Fruit fly (Drosophila melanogaster) whole organism, embryonic: Measurements from ENCODE around the gene CG5180.

Experiments used
- Abd-B ChIP-seq: fragments of 200-800 bp; sonication (Bioruptor generic); optimal IDR thresholded peaks from 2 replicates; lab custom pipeline; 2018; ENCODE audit warnings: missing biosample characterization, mild to moderate bottlenecking, missing genetic modification characterization, moderate library complexity
- Ada2b ChIP-seq: fragments of 200-800 bp; sonication (Bioruptor generic); IDR thresholded peaks from 2 replicates; pipeline ENCODE4 v1.3.6; 2022; ENCODE audit warnings: missing biosample characterization, missing genetic modification characterization
- Adf1 ChIP-seq: fragments of 200-800 bp; sonication (Bioruptor generic); IDR thresholded peaks from 2 replicates; pipeline ENCODE4 v1.3.6; 2022; ENCODE audit warnings: missing biosample characterization, missing genetic modification characterization
- Antp ChIP-seq: fragments of 200-800 bp; sonication (Bioruptor generic); optimal IDR thresholded peaks from 3 replicates; lab custom pipeline; 2016; ENCODE audit warnings: missing biosample characterization, missing genetic modification characterization
- Awh ChIP-seq: fragments of 200-800 bp; sonication (Bioruptor generic); IDR thresholded peaks from 2 replicates; pipeline ENCODE4, ENCODE4 v1.3.6; 2022; ENCODE audit warnings: missing biosample characterization, missing genetic modification characterization
- BtbVII ChIP-seq: fragments of 200-800 bp; sonication (Bioruptor generic); optimal IDR thresholded peaks from 3 replicates; lab custom pipeline; 2017; ENCODE audit warnings: missing biosample characterization, mild to moderate bottlenecking, missing genetic modification characterization
- CG10267 ChIP-seq: fragments of 200-800 bp; sonication (Bioruptor generic); optimal IDR thresholded peaks from 2 replicates; lab custom pipeline; 2018; ENCODE audit warnings: missing biosample characterization, mild to moderate bottlenecking, missing genetic modification characterization, moderate library complexity
- CG10431 ChIP-seq: fragments of 200-800 bp; sonication (Bioruptor generic); optimal IDR thresholded peaks from 3 replicates; lab custom pipeline; 2018; ENCODE audit warnings: missing biosample characterization, mild to moderate bottlenecking, missing genetic modification characterization
- CG10462 ChIP-seq: fragments of 200-800 bp; sonication (Bioruptor generic); optimal IDR thresholded peaks from 2 replicates; lab custom pipeline; 2016; ENCODE audit warnings: missing biosample characterization, missing genetic modification characterization
- CG12236 ChIP-seq: fragments of 200-800 bp; sonication (Bioruptor generic); optimal IDR thresholded peaks from 2 replicates; lab custom pipeline; 2016; ENCODE audit warnings: missing biosample characterization, missing genetic modification characterization
- CG12659 ChIP-seq: fragments of 200-800 bp; sonication (Bioruptor generic); optimal IDR thresholded peaks from 3 replicates; lab custom pipeline; 2017; ENCODE audit warnings: mild to moderate bottlenecking, missing biosample characterization, missing genetic modification reagents, missing genetic modification characterization
- CG12769 ChIP-seq: fragments of 200-800 bp; sonication (Bioruptor generic); optimal IDR thresholded peaks from 2 replicates; lab custom pipeline; 2019; ENCODE audit warnings: missing biosample characterization, mild to moderate bottlenecking, missing genetic modification characterization, moderate library complexity
- CG13424 ChIP-seq: fragments of 200-800 bp; sonication (Bioruptor generic); optimal IDR thresholded peaks from 2 replicates; lab custom pipeline; 2019; ENCODE audit warnings: missing biosample characterization, mild to moderate bottlenecking, missing genetic modification characterization, moderate library complexity
- CG14441 ChIP-seq: fragments of 200-800 bp; sonication (Bioruptor generic); IDR thresholded peaks from 2 replicates; pipeline ENCODE4 v1.3.6; 2022; ENCODE audit warnings: missing biosample characterization, missing genetic modification characterization
- CG15601 ChIP-seq: fragments of 200-800 bp; sonication (Bioruptor generic); optimal IDR thresholded peaks from 3 replicates; lab custom pipeline; 2019; ENCODE audit warnings: missing biosample characterization, mild to moderate bottlenecking, missing genetic modification characterization, moderate library complexity
- CG31365 ChIP-seq: fragments of 200-800 bp; sonication (Bioruptor generic); optimal IDR thresholded peaks from 2 replicates; lab custom pipeline; 2018; ENCODE audit warnings: missing biosample characterization, mild to moderate bottlenecking, missing genetic modification characterization
- CG34224 ChIP-seq: fragments of 200-800 bp; sonication (Bioruptor generic); IDR thresholded peaks from 3 replicates; pipeline ENCODE4 v1.3.6; 2022; ENCODE audit warnings: missing biosample characterization, missing genetic modification characterization; ENCODE audit not compliant: partially characterized antibody
- CG3995 ChIP-seq: fragments of 200-800 bp; sonication (Bioruptor generic); optimal IDR thresholded peaks from 3 replicates; lab custom pipeline; 2016; ENCODE audit warnings: missing biosample characterization, missing genetic modification characterization
- CG6765 ChIP-seq: fragments of 200-800 bp; sonication (Bioruptor generic); optimal IDR thresholded peaks from 3 replicates; lab custom pipeline; 2017; ENCODE audit warnings: missing biosample characterization, mild to moderate bottlenecking, missing genetic modification characterization
- CG7357 ChIP-seq: fragments of 200-800 bp; sonication (Bioruptor generic); IDR thresholded peaks from 3 replicates; pipeline ENCODE4 v1.3.6; 2022; ENCODE audit warnings: missing biosample characterization, missing genetic modification characterization
- CG8944 ChIP-seq: fragments of 200-800 bp; sonication (Bioruptor generic); optimal IDR thresholded peaks from 3 replicates; lab custom pipeline; 2016; ENCODE audit warnings: missing biosample characterization, missing genetic modification characterization
- Deaf1 ChIP-seq: fragments of 200-800 bp; optimal IDR thresholded peaks from 3 replicates; lab custom pipeline; 2019; ENCODE audit warnings: missing biosample characterization, mild to moderate bottlenecking, missing genetic modification characterization, moderate library complexity
- Dip2 ChIP-seq: fragments of 200-800 bp; sonication (Bioruptor generic); IDR thresholded peaks from 2 replicates; pipeline ENCODE4 v1.3.6; 2022; ENCODE audit warnings: missing biosample characterization, missing genetic modification characterization
- H2.0 ChIP-seq: fragments of 200-800 bp; sonication (Bioruptor generic); IDR thresholded peaks from 2 replicates; pipeline ENCODE4 v1.3.6; 2022; ENCODE audit warnings: missing biosample characterization, missing genetic modification characterization
- Hey ChIP-seq: fragments of 200-800 bp; sonication (Bioruptor generic); optimal IDR thresholded peaks from 3 replicates; lab custom pipeline; 2018; ENCODE audit warnings: missing biosample characterization, mild to moderate bottlenecking, missing genetic modification characterization
- HmgZ ChIP-seq: fragments of 200-800 bp; sonication (Bioruptor generic); optimal IDR thresholded peaks from 2 replicates; lab custom pipeline; 2018; ENCODE audit warnings: missing biosample characterization, mild to moderate bottlenecking, missing genetic modification characterization
- Hmr ChIP-seq: fragments of 200-800 bp; sonication (Bioruptor generic); optimal IDR thresholded peaks from 3 replicates; lab custom pipeline; 2017; ENCODE audit warnings: mild to moderate bottlenecking, missing biosample characterization, missing genetic modification reagents, missing genetic modification characterization
- Ptx1 ChIP-seq: fragments of 200-800 bp; sonication (Bioruptor generic); IDR thresholded peaks from 2 replicates; pipeline ENCODE4 v1.3.6; 2022; ENCODE audit warnings: missing biosample characterization, missing genetic modification characterization
- Xbp1 ChIP-seq: fragments of 200-800 bp; sonication (Bioruptor generic); optimal IDR thresholded peaks from 3 replicates; lab custom pipeline; 2016; ENCODE audit warnings: missing biosample characterization, mild to moderate bottlenecking, missing genetic modification characterization
- ab ChIP-seq: fragments of 200-800 bp; sonication (Bioruptor generic); optimal IDR thresholded peaks from 2 replicates; lab custom pipeline; 2016; ENCODE audit warnings: missing biosample characterization, missing genetic modification characterization
- az2 ChIP-seq: fragments of 200-800 bp; sonication (Bioruptor generic); optimal IDR thresholded peaks from 3 replicates; lab custom pipeline; 2016; ENCODE audit warnings: missing biosample characterization, missing genetic modification characterization
- crol ChIP-seq: fragments of 200-800 bp; sonication (Bioruptor generic); IDR thresholded peaks from 2 replicates; pipeline ENCODE4 v1.3.6; 2022; ENCODE audit warnings: missing biosample characterization, missing genetic modification characterization
- danr ChIP-seq: fragments of 200-800 bp; sonication (Bioruptor generic); IDR thresholded peaks from 2 replicates; pipeline ENCODE4 v1.3.6; 2022; ENCODE audit warnings: missing biosample characterization, missing genetic modification characterization
- ewg ChIP-seq: fragments of 200-800 bp; sonication (Bioruptor generic); optimal IDR thresholded peaks from 3 replicates; lab custom pipeline; 2017; ENCODE audit warnings: mild to moderate bottlenecking, missing biosample characterization, missing genetic modification reagents, missing genetic modification characterization
- fd3F ChIP-seq: fragments of 200-800 bp; sonication (Bioruptor generic); optimal IDR thresholded peaks from 2 replicates; lab custom pipeline; 2018; ENCODE audit warnings: missing biosample characterization, mild to moderate bottlenecking, missing genetic modification characterization, moderate library complexity
- gce ChIP-seq: fragments of 200-800 bp; sonication (Bioruptor generic); IDR thresholded peaks from 3 replicates; pipeline ENCODE4 v1.3.6; 2022; ENCODE audit warnings: missing biosample characterization, missing genetic modification characterization
- gro ChIP-seq: fragments of 200-800 bp; sonication (Bioruptor generic); optimal IDR thresholded peaks from 2 replicates; lab custom pipeline; 2016; ENCODE audit warnings: missing biosample characterization, missing genetic modification characterization
- gsb ChIP-seq: fragments of 200-800 bp; sonication (Bioruptor generic); IDR thresholded peaks from 2 replicates; pipeline ENCODE4 v1.3.6; 2022; ENCODE audit warnings: missing biosample characterization, missing genetic modification characterization
- insv ChIP-seq, 2 experiments: fragments of 200-800 bp; sonication (Bioruptor generic); optimal IDR thresholded peaks; 3 replicates each; lab custom pipeline; 2016 to 2018; ENCODE audit warnings: missing biosample characterization in 2 of 2, missing genetic modification characterization in 2 of 2
- jigr1 ChIP-seq: fragments of 200-800 bp; sonication (Bioruptor generic); IDR thresholded peaks from 3 replicates; pipeline ENCODE4 v1.3.6; 2022; ENCODE audit warnings: missing biosample characterization, missing genetic modification characterization
- maf-S ChIP-seq: fragments of 200-800 bp; sonication (Bioruptor generic); optimal IDR thresholded peaks from 2 replicates; lab custom pipeline; 2016; ENCODE audit warnings: missing biosample characterization, missing genetic modification characterization
- nom ChIP-seq: fragments of 200-800 bp; sonication (Bioruptor generic); optimal IDR thresholded peaks from 2 replicates; lab custom pipeline; 2017; ENCODE audit warnings: missing biosample characterization, missing genetic modification characterization, mild to moderate bottlenecking, moderate library complexity, missing genetic modification reagents
- peb ChIP-seq: fragments of 200-800 bp; sonication (Bioruptor generic); IDR thresholded peaks from 2 replicates; pipeline ENCODE4 v1.3.6; 2022; ENCODE audit warnings: missing biosample characterization, missing genetic modification characterization
- rib ChIP-seq: fragments of 200-800 bp; sonication (Bioruptor generic); IDR thresholded peaks from 2 replicates; pipeline ENCODE4 v1.3.6; 2022; ENCODE audit warnings: missing biosample characterization, missing genetic modification characterization
- row ChIP-seq: fragments of 200-800 bp; sonication (Bioruptor generic); IDR thresholded peaks from 3 replicates; pipeline ENCODE4 v1.3.6; 2022; ENCODE audit warnings: missing biosample characterization, missing genetic modification characterization
- sens ChIP-seq: fragments of 200-800 bp; sonication (Bioruptor generic); peaks from one replicate; lab custom pipeline; 2016; ENCODE audit warnings: missing biosample characterization, missing genetic modification characterization
- sima ChIP-seq: fragments of 200-800 bp; sonication (Bioruptor generic); optimal IDR thresholded peaks from 2 replicates; lab custom pipeline; 2016; ENCODE audit warnings: missing biosample characterization, missing genetic modification characterization
- sug ChIP-seq: fragments of 200-800 bp; optimal IDR thresholded peaks from 2 replicates; lab custom pipeline; 2019; ENCODE audit warnings: missing biosample characterization, mild to moderate bottlenecking, missing genetic modification characterization, moderate library complexity
- vvl ChIP-seq: fragments of 200-800 bp; sonication (Bioruptor generic); IDR thresholded peaks from 2 replicates; pipeline ENCODE4 v1.3.6; 2022; ENCODE audit warnings: missing biosample characterization, missing genetic modification characterization

The CG5180 gene

DNA sequence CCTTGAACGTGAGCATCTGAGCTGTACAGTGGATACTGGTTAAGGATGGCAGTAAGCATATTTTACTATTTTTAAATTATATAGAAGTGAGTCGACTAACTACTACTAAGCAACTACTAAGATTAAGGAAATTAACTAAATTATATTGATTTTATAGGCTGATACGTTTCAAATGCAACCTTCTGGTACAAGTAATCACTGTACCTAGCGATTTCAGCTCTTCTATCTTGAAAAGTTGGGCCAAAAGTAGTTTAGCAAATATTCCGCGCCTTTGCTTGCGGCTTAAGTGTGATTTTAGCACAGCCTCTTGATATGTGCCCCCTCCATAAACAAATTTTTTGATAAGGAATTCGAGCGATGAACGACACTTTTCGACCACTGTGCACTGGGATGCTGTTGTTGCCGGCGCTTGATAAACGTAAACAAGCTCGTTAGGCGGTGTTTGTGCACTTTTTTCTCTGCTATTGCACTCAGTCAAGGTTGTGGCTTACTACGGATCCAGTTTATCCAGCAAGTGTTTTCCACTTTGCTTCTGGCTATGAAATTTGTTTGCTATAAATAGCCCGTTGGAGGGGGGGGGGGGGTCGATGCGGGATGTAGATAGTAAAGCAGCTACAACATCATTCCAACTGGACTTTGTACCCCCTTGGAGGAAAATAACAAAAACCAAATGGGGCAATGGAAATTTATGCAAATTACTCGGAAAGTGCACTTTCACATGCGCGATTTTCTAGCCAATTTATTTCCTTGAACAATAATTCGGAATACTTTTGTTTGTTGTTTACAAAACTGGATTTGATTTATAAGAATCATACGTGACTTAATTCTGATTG lies 1.2 kb upstream of the CG5180 start (continued):
- peak; percentile 83 for TF ChIP-seq BtbVII
- peak; percentile 60 for TF ChIP-seq CG12659 (GFP tag; lab: Kevin White, UChicago)
- TF ChIP-seq CG10267 = peak; percentile 24
- TF ChIP-seq gce (GFP tag; lab: Robert Waterston, UW) = 0 out of 3 replicates have a peak, but pooled peaks have one; percentile 24
- TF ChIP-seq Awh (GFP tag; lab: Robert Waterston, UW) = peak; percentile 70
- peak; percentile 68 for TF ChIP-seq danr
- TF ChIP-seq CG6765 (GFP tag; lab: Kevin White, UChicago) = peak; percentile 15
- TF ChIP-seq gro (GFP tag; lab: Kevin White, UChicago) = no peak
- TF ChIP-seq vvl (GFP tag; lab: Robert Waterston, UW) = peak; percentile 52; the same call in 1 of the 2 replicates
- no peak for TF ChIP-seq maf-S (GFP tag; lab: Kevin White, UChicago)
- peak; percentile 3 for TF ChIP-seq ewg (GFP tag; lab: Kevin White, UChicago)
- TF ChIP-seq ab (GFP tag; lab: Kevin White, UChicago) = peak; percentile 35
- TF ChIP-seq insv (GFP tag; optimal IDR thresholded peaks at IDR 0.05; lab: Kevin White, UChicago) = peak; percentile 48 to 94
- no peak for TF ChIP-seq CG31365 (tag; lab: Kevin White, UChicago)
- no peak for TF ChIP-seq CG15601 (tag; lab: Kevin White, UChicago)
- TF ChIP-seq CG12769 (tag; lab: Kevin White, UChicago) = no peak
- no peak for TF ChIP-seq CG12236 (GFP tag; lab: Kevin White, UChicago)
- peak; percentile 89 for TF ChIP-seq CG14441 (GFP tag; lab: Robert Waterston, UW)
- TF ChIP-seq crol (GFP tag; lab: Robert Waterston, UW) = peak; percentile 38
- peak; percentile 56 for TF ChIP-seq fd3F (GFP tag; lab: Kevin White, UChicago)
- peak; percentile 69 for TF ChIP-seq CG3995 (GFP tag; lab: Kevin White, UChicago)
- peak; percentile 68 for TF ChIP-seq CG10431 (GFP tag; lab: Kevin White, UChicago)
- peak; percentile 41 for TF ChIP-seq CG13424 (tag; lab: Kevin White, UChicago)
- no peak; the same call in 1 of the 2 replicates for TF ChIP-seq Dip2
- TF ChIP-seq Hey (tag; lab: Kevin White, UChicago) = no peak
- peak; percentile 21 for TF ChIP-seq CG10462
- TF ChIP-seq CG8944 (GFP tag; lab: Kevin White, UChicago) = no peak
- TF ChIP-seq sima (GFP tag; lab: Kevin White, UChicago) = no peak
- peak; percentile 64 for TF ChIP-seq H2.0 (GFP tag; lab: Robert Waterston, UW)
- TF ChIP-seq rib = peak; percentile 73
- peak; percentile 59 for TF ChIP-seq Hmr (GFP tag; lab: Kevin White, UChicago)
- TF ChIP-seq sens (GFP tag; lab: Kevin White, UChicago) = peak; percentile 87
- TF ChIP-seq CG34224 = no peak
- peak; percentile 85 for TF ChIP-seq Ada2b (GFP tag; lab: Robert Waterston, UW)
- TF ChIP-seq nom (GFP tag; lab: Kevin White, UChicago) = peak; percentile 98
- peak; percentile 87 for TF ChIP-seq row (GFP tag; lab: Robert Waterston, UW)
- peak; percentile 31 for TF ChIP-seq Deaf1
- peak; percentile 76 for TF ChIP-seq CG7357 (GFP tag; lab: Robert Waterston, UW)
- TF ChIP-seq Adf1 (GFP tag; lab: Robert Waterston, UW) = no peak; the same call in 1 of the 2 replicates
- 0 out of 2 replicates have a peak, but pooled peaks have one; percentile 24 for TF ChIP-seq peb (GFP tag; lab: Robert Waterston, UW)
- TF ChIP-seq az2 (GFP tag; lab: Kevin White, UChicago) = peak; percentile 38
- TF ChIP-seq jigr1 = 0 out of 3 replicates have a peak, but pooled peaks have one; percentile 38
- TF ChIP-seq Ptx1 (GFP tag; lab: Robert Waterston, UW) = peak; percentile 88
- TF ChIP-seq Xbp1 (GFP tag; lab: Kevin White, UChicago) = peak; percentile 70
- peak; percentile 69 for TF ChIP-seq gsb (GFP tag; lab: Robert Waterston, UW)
- peak; percentile 35 for TF ChIP-seq sug (tag; lab: Kevin White, UChicago)
- peak; percentile 7 for TF ChIP-seq Antp
- TF ChIP-seq Abd-B (GFP tag; lab: Kevin White, UChicago) = peak; percentile 52
- no peak for TF ChIP-seq HmgZ (tag; lab: Kevin White, UChicago)
